Fruit fly (Drosophila melanogaster): ENCODE data around the gene CG2926.

Gene CG2926

dm6 chr3R:5620387-5620956, 32.3 kb upstream of the CG2926 start (continued):
- TF ChIP-seq Hey (tag; optimal IDR thresholded peaks at IDR 0.05) (no peak), CG8765 (GFP tag; IDR thresholded peaks at IDR 0.05) (no peak), CG3163 (GFP tag; optimal IDR thresholded peaks at IDR 0.05) (peak; percentile 52), CG12391 (tag; optimal IDR thresholded peaks at IDR 0.05) (peak; percentile 73), eyg (GFP tag; optimal IDR thresholded peaks at IDR 0.05) (no peak), CG16863 (GFP tag; optimal IDR thresholded peaks at IDR 0.05) (peak; percentile 61), zf30C (GFP tag; optimal IDR thresholded peaks at IDR 0.05) (peak; percentile 34), slou (GFP tag; optimal IDR thresholded peaks at IDR 0.05) (peak; percentile 41), pb (GFP tag; optimal IDR thresholded peaks at IDR 0.05) (peak; percentile 50), wor (GFP tag; IDR thresholded peaks at IDR 0.05) (peak; percentile 15; the same call in 1 of the 2 replicates), CG18764 (GFP tag; optimal IDR thresholded peaks at IDR 0.05) (peak; percentile 50), E2f1 (GFP tag; IDR thresholded peaks at IDR 0.05) (peak; percentile 23; the same call in 1 of the 2 replicates), ci (GFP tag; IDR thresholded peaks at IDR 0.05) (peak; percentile 85), CG14667 (GFP tag; IDR thresholded peaks at IDR 0.05) (peak; percentile 64), schlank (tag; optimal IDR thresholded peaks at IDR 0.05) (no peak), tll (GFP tag; optimal IDR thresholded peaks at IDR 0.05) (no peak), CG9215 (GFP tag; IDR thresholded peaks at IDR 0.05) (no peak), Atf-2 (GFP tag; optimal IDR thresholded peaks at IDR 0.05) (peak; percentile 50), Dbx (GFP tag; IDR thresholded peaks at IDR 0.05) (0 out of 3 replicates have a peak, but pooled peaks have one; percentile 16), CG1832 (GFP tag; optimal IDR thresholded peaks at IDR 0.05) (no peak), tgo (GFP tag; IDR thresholded peaks at IDR 0.05) (peak; percentile 55), CG14965 (GFP tag; optimal IDR thresholded peaks at IDR 0.05; ENCODE audit: borderline replicate concordance) (no peak), insv (GFP tag; optimal IDR thresholded peaks at IDR 0.05) (no peak), gsb-n (tag; optimal IDR thresholded peaks at IDR 0.05) (peak; percentile 42), kay (GFP tag; optimal IDR thresholded peaks at IDR 0.05) (peak; percentile 10), CG10565 (GFP tag; optimal IDR thresholded peaks at IDR 0.05) (no peak), slp2 (GFP tag; optimal IDR thresholded peaks at IDR 0.05) (peak; percentile 48), Dip3 (GFP tag; optimal IDR thresholded peaks at IDR 0.05) (peak; percentile 41), sna (GFP tag; IDR thresholded peaks at IDR 0.05; ENCODE audit: partially characterized antibody) (no peak), Myb (GFP tag; optimal IDR thresholded peaks at IDR 0.05) (peak; percentile 53), CG11398 (GFP tag; optimal IDR thresholded peaks at IDR 0.05) (peak; percentile 60), CG11456 (GFP tag; IDR thresholded peaks at IDR 0.05) (peak; percentile 66; the same call in 1 of the 3 replicates), CG1792 (GFP tag; optimal IDR thresholded peaks at IDR 0.05) (peak; percentile 40), stwl (tag; optimal IDR thresholded peaks at IDR 0.05) (no peak), Dp (GFP tag; optimal IDR thresholded peaks at IDR 0.05) (no peak), CG17361 (GFP tag; IDR thresholded peaks at IDR 0.05) (peak; percentile 88), Nf-YC (tag; optimal IDR thresholded peaks at IDR 0.05) (peak; percentile 31), Hr39 (optimal IDR thresholded peaks at IDR 0.05) (no peak), Doc2 (GFP tag; IDR thresholded peaks at IDR 0.05) (no peak), Camta (GFP tag; optimal IDR thresholded peaks at IDR 0.05) (peak; percentile 62), ems (GFP tag; optimal IDR thresholded peaks at IDR 0.05) (peak; percentile 52), gt (GFP tag; IDR thresholded peaks at IDR 0.05) (no peak), Doc3 (GFP tag; IDR thresholded peaks at IDR 0.05; ENCODE audit: partially characterized antibody) (no peak), mirr (GFP tag; optimal IDR thresholded peaks at IDR 0.05) (peak; percentile 18), pzg (GFP tag; optimal IDR thresholded peaks at IDR 0.05) (no peak), Lim3 (GFP tag; IDR thresholded peaks at IDR 0.05) (no peak), MESR4 (GFP tag; optimal IDR thresholded peaks at IDR 0.05) (no peak), CG18262 (tag; optimal IDR thresholded peaks at IDR 0.05) (peak; percentile 79), ttk (GFP tag; IDR thresholded peaks at IDR 0.05) (peak; percentile 49; the same call in 1 of the 2 replicates), CG10321 (GFP tag; IDR thresholded peaks at IDR 0.05) (0 out of 2 replicates have a peak, but pooled peaks have one; percentile 3), CG2199 (GFP tag; IDR thresholded peaks at IDR 0.05) (no peak)
